Fruit fly (Drosophila melanogaster): ENCODE results near the gene CG5001.

The CG5001 gene

DNA sequence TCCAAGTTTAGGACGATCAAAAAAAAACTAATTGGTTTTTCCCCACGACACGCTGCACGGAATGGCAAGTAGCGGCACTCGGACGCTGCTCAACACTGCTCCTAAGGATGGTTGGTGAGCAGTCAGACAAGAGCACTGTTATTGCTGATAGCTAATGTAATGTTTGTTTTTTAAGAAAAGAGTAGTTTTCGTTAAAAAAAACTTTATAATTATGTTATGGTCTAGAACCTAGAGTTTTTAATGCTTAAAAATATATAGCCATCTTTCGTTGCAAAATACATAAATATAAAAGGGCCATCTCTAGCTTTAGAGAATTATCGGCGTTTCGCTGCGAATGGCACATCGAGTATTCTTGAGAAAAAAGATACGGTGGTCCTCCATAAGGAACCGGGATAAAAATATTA lies 12.9 kb upstream of the CG5001 start, which contains the start of the genes Charon and CG4887 (continued):
- TF ChIP-seq gsb (GFP tag; IDR thresholded peaks at IDR 0.05) (no peak), Hr51 (GFP tag; optimal IDR thresholded peaks at IDR 0.05) (peak in 1 of 2 experiments; percentile 83), CG1603 (tag; optimal IDR thresholded peaks at IDR 0.05) (no peak), pum (GFP tag; optimal IDR thresholded peaks at IDR 0.05) (peak; percentile 90), tna (GFP tag; IDR thresholded peaks at IDR 0.05; ENCODE audit: partially characterized antibody) (no peak), CG32767 (GFP tag; IDR thresholded peaks at IDR 0.05) (peak; percentile 49; the same call in 1 of the 2 replicates), CTCF (GFP tag; optimal IDR thresholded peaks at IDR 0.05) (no peak), ab (GFP tag; optimal IDR thresholded peaks at IDR 0.05) (peak; percentile 58), Rx (GFP tag; IDR thresholded peaks at IDR 0.05) (peak; percentile 61), so (GFP tag; IDR thresholded peaks at IDR 0.05) (peak; percentile 11; the same call in 1 of the 3 replicates), ftz-f1 (GFP tag; optimal IDR thresholded peaks at IDR 0.05) (peak; percentile 48), slou (GFP tag; optimal IDR thresholded peaks at IDR 0.05) (peak; percentile 84), zen2 (GFP tag; IDR thresholded peaks at IDR 0.05; ENCODE audit: partially characterized antibody) (no peak), vfl (GFP tag; optimal IDR thresholded peaks at IDR 0.05) (peak; percentile 80), vvl (GFP tag; IDR thresholded peaks at IDR 0.05) (peak; percentile 86), luna (GFP tag; optimal IDR thresholded peaks at IDR 0.05) (peak; percentile 55), CG6854 (GFP tag; optimal IDR thresholded peaks at IDR 0.05) (peak; percentile 5), TFAM (GFP tag; optimal IDR thresholded peaks at IDR 0.05) (peak; percentile 8), Dek (tag; optimal IDR thresholded peaks at IDR 0.05) (peak; percentile 71), CG9797 (GFP tag; optimal IDR thresholded peaks at IDR 0.05) (peak; percentile 5), Dp (GFP tag; optimal IDR thresholded peaks at IDR 0.05) (peak; percentile 33), CG5180 (GFP tag; optimal IDR thresholded peaks at IDR 0.05) (no peak), CG16813 (GFP tag; IDR thresholded peaks at IDR 0.05; ENCODE audit: partially characterized antibody) (peak; percentile 75), cato (GFP tag; optimal IDR thresholded peaks at IDR 0.05; ENCODE audit: borderline replicate concordance) (peak; percentile 79), HLHmδ (GFP tag; optimal IDR thresholded peaks at IDR 0.05) (no peak), GATAe (GFP tag; conservative IDR thresholded peaks at IDR 0.05) (peak; percentile 35; the same call in 1 of the 2 replicates), CG31441 (GFP tag; IDR thresholded peaks at IDR 0.05) (no peak), Deaf1 (tag; optimal IDR thresholded peaks at IDR 0.05) (peak; percentile 44), CG43689 (GFP tag; IDR thresholded peaks at IDR 0.05) (no peak), CG34224 (GFP tag; IDR thresholded peaks at IDR 0.05; ENCODE audit: partially characterized antibody) (peak; percentile 48; the same call in 2 of the 3 replicates), CG9215 (GFP tag; IDR thresholded peaks at IDR 0.05) (peak; percentile 88), danr (GFP tag; IDR thresholded peaks at IDR 0.05) (peak; percentile 62; the same call in 1 of the 2 replicates), abd-A (tag; optimal IDR thresholded peaks at IDR 0.05) (no peak), HmgZ (tag; optimal IDR thresholded peaks at IDR 0.05) (peak; percentile 89), B-H1 (GFP tag; IDR thresholded peaks at IDR 0.05) (peak; percentile 35; the same call in 1 of the 3 replicates), unc-4 (GFP tag; IDR thresholded peaks at IDR 0.05; ENCODE audit: partially characterized antibody) (peak; percentile 79), CG1832 (GFP tag; optimal IDR thresholded peaks at IDR 0.05) (no peak), ro (GFP tag; IDR thresholded peaks at IDR 0.05) (peak; percentile 68), Trl (optimal IDR thresholded peaks at IDR 0.05) (no peak), Trl (GFP tag; optimal IDR thresholded peaks at IDR 0.05) (peak; percentile 86), Rfx (GFP tag; IDR thresholded peaks at IDR 0.05) (peak; percentile 91), dimm (GFP tag; IDR thresholded peaks at IDR 0.05) (0 out of 2 replicates have a peak, but pooled peaks have one; percentile 35), CG6272 (GFP tag; IDR thresholded peaks at IDR 0.05) (peak; percentile 77), CkIIα-i1 (GFP tag; IDR thresholded peaks at IDR 0.05) (no peak), al (GFP tag; IDR thresholded peaks at IDR 0.05) (peak; percentile 82), seq (GFP tag; IDR thresholded peaks at IDR 0.05) (peak; percentile 69), CG1792 (GFP tag; optimal IDR thresholded peaks at IDR 0.05) (peak; percentile 72), BtbVII (GFP tag; optimal IDR thresholded peaks at IDR 0.05) (no peak), CG9932 (GFP tag; IDR thresholded peaks at IDR 0.05) (peak; percentile 93), CG10565 (GFP tag; optimal IDR thresholded peaks at IDR 0.05) (no peak), insv (GFP tag; optimal IDR thresholded peaks at IDR 0.05) (peak in 1 of 2 experiments; percentile 58), esg (GFP tag; conservative IDR thresholded peaks at IDR 0.05) (peak; percentile 84)

All from whole organism, embryonic.